Worm (Caenorhabditis elegans) whole organism, L4 larva: ENCODE measurements around the gene fbxc-33.

Experiments used
- F37D6.2 ChIP-seq: sonication (generic microtip); optimal IDR thresholded peaks from 2 replicates; lab custom pipeline; 2016; ENCODE audit warnings: mild to moderate bottlenecking, missing genetic modification characterization, missing compliant biosample characterization
- T20F7.1 ChIP-seq: fragments of 200-800 bp; sonication (Bioruptor generic); optimal IDR thresholded peaks from 2 replicates; lab custom pipeline; 2018; ENCODE audit warnings: mild to moderate bottlenecking, missing genetic modification characterization, missing compliant biosample characterization
- Y105C5A.15 ChIP-seq: fragments of 200-800 bp; sonication (Bioruptor generic); IDR thresholded peaks from 2 replicates; pipeline ENCODE4 v1.3.6; 2022; ENCODE audit warnings: missing genetic modification characterization, missing compliant biosample characterization
- Y5F2A.4 ChIP-seq: fragments of 200-800 bp; sonication (Bioruptor generic); optimal IDR thresholded peaks from 2 replicates; lab custom pipeline; 2018; ENCODE audit warnings: mild to moderate bottlenecking, missing genetic modification characterization, missing compliant biosample characterization
- ZK337.2 ChIP-seq: fragments of 200-800 bp; sonication (Bioruptor generic); IDR thresholded peaks from 2 replicates; pipeline ENCODE4 v1.3.6; 2022; ENCODE audit warnings: missing genetic modification reagents, missing genetic modification characterization, missing compliant biosample characterization
- ZK546.5 ChIP-seq, 2 experiments: sonication (generic microtip); optimal IDR thresholded peaks; 2 replicates each; lab custom pipeline; 2017; ENCODE audit warnings: missing biosample characterization in 2 of 2, missing genetic modification characterization in 2 of 2
- ctbp-1 ChIP-seq: fragments of 200-800 bp; sonication (Bioruptor generic); IDR thresholded peaks from 2 replicates; pipeline ENCODE4 v1.3.6; 2022; ENCODE audit warnings: missing genetic modification reagents, missing genetic modification characterization, missing compliant biosample characterization
- daf-16 ChIP-seq, 3 experiments: sonication (generic microtip); optimal IDR thresholded peaks; 2 replicates each; lab custom pipeline; 2016 to 2017; ENCODE audit warnings: missing genetic modification characterization in 3 of 3, missing genetic modification reagents in 3 of 3, mild to moderate bottlenecking in 2 of 3, missing compliant biosample characterization in 2 of 3, missing biosample characterization in 1 of 3, moderate library complexity in 1 of 3
- dmd-6 ChIP-seq: fragments of 200-800 bp; sonication (Bioruptor generic); IDR thresholded peaks from 2 replicates; pipeline ENCODE4 v1.3.6; 2022; ENCODE audit warnings: missing genetic modification reagents, missing genetic modification characterization, missing compliant biosample characterization
- duxl-1 ChIP-seq: sonication (generic microtip); optimal IDR thresholded peaks from 2 replicates; lab custom pipeline; 2016; ENCODE audit warnings: mild to moderate bottlenecking, missing genetic modification characterization, moderate library complexity, missing compliant biosample characterization; ENCODE audit not compliant: poor library complexity
- dve-1 ChIP-seq: sonication (generic microtip); optimal IDR thresholded peaks from 2 replicates; lab custom pipeline; 2017; ENCODE audit warnings: antibody characterized with exemption, mild to moderate bottlenecking, missing genetic modification characterization, missing compliant biosample characterization; ENCODE audit not compliant: insufficient read depth
- fkh-10 ChIP-seq: fragments of 150-350 bp; optimal IDR thresholded peaks from 2 replicates; lab custom pipeline; 2014; ENCODE audit warnings: missing biosample characterization, missing genetic modification reagents, missing genetic modification characterization
- hlh-11 ChIP-seq: fragments of 200-800 bp; sonication (Bioruptor generic); optimal IDR thresholded peaks from 2 replicates; lab custom pipeline; 2018; ENCODE audit warnings: mild to moderate bottlenecking, missing genetic modification characterization, missing compliant biosample characterization
- jun-1 ChIP-seq: fragments of 150-350 bp; optimal IDR thresholded peaks from 2 replicates; lab custom pipeline; 2014; ENCODE audit warnings: missing biosample characterization, missing genetic modification reagents, missing genetic modification characterization
- lin-13 ChIP-seq: fragments of 150-350 bp; optimal IDR thresholded peaks from 2 replicates; lab custom pipeline; 2014; ENCODE audit warnings: missing biosample characterization, missing genetic modification reagents, missing genetic modification characterization
- lin-15B ChIP-seq: fragments of 150-350 bp; sonication (generic microtip); optimal IDR thresholded peaks from 3 replicates; lab custom pipeline; 2014; ENCODE audit warnings: missing biosample characterization, missing genetic modification characterization
- lin-29 ChIP-seq: fragments of 200-800 bp; sonication (Bioruptor generic); IDR thresholded peaks from 2 replicates; pipeline ENCODE4 v1.3.6; 2022; ENCODE audit warnings: missing genetic modification reagents, missing genetic modification characterization, missing compliant biosample characterization
- lin-38 ChIP-seq: fragments of 200-800 bp; sonication (Bioruptor generic); IDR thresholded peaks from 2 replicates; pipeline ENCODE4 v1.3.6; 2022; ENCODE audit warnings: missing genetic modification reagents, missing genetic modification characterization, missing compliant biosample characterization
- lin-39 ChIP-seq: fragments of 150-350 bp; optimal IDR thresholded peaks from 2 replicates; lab custom pipeline; 2014; ENCODE audit warnings: missing biosample characterization, missing genetic modification reagents, missing genetic modification characterization
- madf-9 ChIP-seq: fragments of 200-800 bp; sonication (Bioruptor generic); conservative IDR thresholded peaks from 2 replicates; pipeline ENCODE4 v1.3.6; 2022; ENCODE audit warnings: missing genetic modification reagents, missing genetic modification characterization, missing compliant biosample characterization
- mdt-29 ChIP-seq: fragments of 200-800 bp; sonication (Bioruptor generic); IDR thresholded peaks from 2 replicates; pipeline ENCODE4 v1.3.6; 2022; ENCODE audit warnings: missing genetic modification reagents, missing genetic modification characterization, missing compliant biosample characterization
- mxl-2 ChIP-seq: fragments of 200-800 bp; sonication (Bioruptor generic); conservative IDR thresholded peaks from 2 replicates; pipeline ENCODE4 v1.3.6; 2022; ENCODE audit warnings: missing genetic modification reagents, missing genetic modification characterization, missing compliant biosample characterization
- nhr-11 ChIP-seq: fragments of 150-350 bp; optimal IDR thresholded peaks from 2 replicates; lab custom pipeline; 2014; ENCODE audit warnings: missing biosample characterization, missing genetic modification characterization
- nhr-28 ChIP-seq: fragments of 150-350 bp; optimal IDR thresholded peaks from 2 replicates; lab custom pipeline; 2014; ENCODE audit warnings: missing biosample characterization, missing genetic modification characterization
- nhr-42 ChIP-seq: fragments of 200-800 bp; sonication (Bioruptor generic); IDR thresholded peaks from 2 replicates; pipeline ENCODE4 v1.3.6; 2022; ENCODE audit warnings: missing genetic modification characterization, missing compliant biosample characterization
- nhr-77 ChIP-seq: fragments of 150-350 bp; optimal IDR thresholded peaks from 2 replicates; lab custom pipeline; 2014; ENCODE audit warnings: missing biosample characterization, missing genetic modification characterization
- pqm-1 ChIP-seq: sonication (generic microtip); optimal IDR thresholded peaks from 2 replicates; lab custom pipeline; 2017; ENCODE audit warnings: missing biosample characterization, missing genetic modification characterization
- saeg-2 ChIP-seq: fragments of 200-800 bp; sonication (Bioruptor generic); IDR thresholded peaks from 2 replicates; pipeline ENCODE4 v1.3.6; 2022; ENCODE audit warnings: missing genetic modification reagents, missing genetic modification characterization, missing compliant biosample characterization
- sdz-12 ChIP-seq: fragments of 200-800 bp; sonication (Bioruptor generic); optimal IDR thresholded peaks from 2 replicates; lab custom pipeline; 2018; ENCODE audit warnings: mild to moderate bottlenecking, missing genetic modification characterization, missing compliant biosample characterization
- set-16 ChIP-seq: fragments of 200-800 bp; sonication (Bioruptor generic); IDR thresholded peaks from 2 replicates; pipeline ENCODE4 v1.3.6; 2022; ENCODE audit warnings: missing genetic modification reagents, missing genetic modification characterization, missing compliant biosample characterization
- spr-3 ChIP-seq: fragments of 200-800 bp; sonication (Bioruptor generic); optimal IDR thresholded peaks from 2 replicates; lab custom pipeline; 2018; ENCODE audit warnings: mild to moderate bottlenecking, missing genetic modification characterization, missing compliant biosample characterization
- unc-39 ChIP-seq: sonication (generic microtip); optimal IDR thresholded peaks from 2 replicates; lab custom pipeline; 2017; ENCODE audit warnings: missing biosample characterization, missing genetic modification characterization
- unc-62 ChIP-seq, 3 experiments: fragments of 150-350 bp in 1 of 3; sonication (generic microtip); optimal IDR thresholded peaks in 2 of 3; peaks in 1 of 3; 1 replicate in 1 of 3; 2 replicates in 2 of 3; lab custom pipeline; 2014 to 2017; ENCODE audit warnings: missing biosample characterization in 3 of 3, missing genetic modification characterization in 3 of 3, missing genetic modification reagents in 3 of 3, missing genotype in 1 of 3
- zip-2 ChIP-seq: fragments of 150-350 bp; optimal IDR thresholded peaks from 2 replicates; lab custom pipeline; 2014; ENCODE audit warnings: missing biosample characterization, missing genetic modification characterization
- ztf-7 ChIP-seq: fragments of 150-350 bp; optimal IDR thresholded peaks from 2 replicates; lab custom pipeline; 2014; ENCODE audit warnings: missing biosample characterization, missing genetic modification characterization

The fbxc-33 gene

ce11 chrII:875739-876138, 37.7 kb upstream of the fbxc-33 start:
- TF ChIP-seq Y5F2A.4 (GFP tag; lab: Kevin White, UChicago): no peak
- TF ChIP-seq sdz-12 (GFP tag; lab: Kevin White, UChicago): no peak
- no peak for TF ChIP-seq fkh-10
- no peak for TF ChIP-seq jun-1 (tag; lab: Kevin White, UChicago)
- no peak for TF ChIP-seq Y105C5A.15 (GFP tag; lab: Robert Waterston, UW)
- no peak for TF ChIP-seq mxl-2 (GFP tag; lab: Robert Waterston, UW)
- peak; percentile 80 for TF ChIP-seq set-16 (GFP tag; lab: Robert Waterston, UW)
- TF ChIP-seq saeg-2 (GFP tag; lab: Robert Waterston, UW): 0 out of 2 replicates have a peak, but pooled peaks have one; percentile 6
- TF ChIP-seq nhr-42 (GFP tag; lab: Robert Waterston, UW): no peak
- TF ChIP-seq ctbp-1 (GFP tag; lab: Robert Waterston, UW): no peak
- TF ChIP-seq ZK337.2 (GFP tag; lab: Robert Waterston, UW): no peak
- TF ChIP-seq spr-3 (GFP tag; lab: Kevin White, UChicago): no peak
- no peak for TF ChIP-seq duxl-1 (tag; lab: Kevin White, UChicago)
- no peak for TF ChIP-seq zip-2 (tag; lab: Kevin White, UChicago)
- TF ChIP-seq, all 104 proteins: peak for 2

- TF ChIP-seq lin-15B (tag; lab: Kevin White, UChicago) (no peak), madf-9 (GFP tag; lab: Robert Waterston, UW) (no peak), hlh-11 (tag; lab: Kevin White, UChicago) (peak; percentile 47), pqm-1 (tag; lab: Kevin White, UChicago) (peak; percentile 87), nhr-77 (tag; lab: Kevin White, UChicago) (peak; percentile 11), ztf-7 (no peak), lin-13 (GFP tag; lab: Kevin White, UChicago) (peak; percentile 20), dve-1 (peak; percentile 9), daf-16 (GFP tag; optimal IDR thresholded peaks at IDR 0.05; lab: Kevin White, UChicago) (no peak), daf-16 (tag; optimal IDR thresholded peaks at IDR 0.05; lab: Kevin White, UChicago) (peak; percentile 42), dmd-6 (GFP tag; lab: Robert Waterston, UW) (peak; percentile 71), ZK546.5 (tag; optimal IDR thresholded peaks at IDR 0.05; lab: Kevin White, UChicago) (no peak), nhr-11 (tag; lab: Kevin White, UChicago) (no peak), nhr-28 (peak; percentile 54), F37D6.2 (tag; lab: Kevin White, UChicago) (no peak), unc-39 (tag; lab: Kevin White, UChicago) (no peak), unc-62 (GFP tag; optimal IDR thresholded peaks at IDR 0.05 in 1 of 2; lab: Kevin White, UChicago) (peak in 1 of 2 experiments; percentile 99), unc-62 (tag; optimal IDR thresholded peaks at IDR 0.05; lab: Kevin White, UChicago) (no peak)
- TF ChIP-seq, all 104 proteins: peak for 9
These were observed 32.7 kb upstream of the fbxc-33 start for ce11 chrII:880666-881226.

ce11 chrII:884204-884603, 29.3 kb upstream of the fbxc-33 start:
- TF ChIP-seq daf-16 (GFP tag; optimal IDR thresholded peaks at IDR 0.05; lab: Kevin White, UChicago): no peak
- peak; percentile 37 for TF ChIP-seq daf-16 (tag; optimal IDR thresholded peaks at IDR 0.05; lab: Kevin White, UChicago)
- TF ChIP-seq nhr-28: peak; percentile 13
- no peak for TF ChIP-seq mdt-29
- no peak for TF ChIP-seq lin-29 (GFP tag; lab: Robert Waterston, UW)
- no peak for TF ChIP-seq unc-39 (tag; lab: Kevin White, UChicago)
- peak; percentile 4 for TF ChIP-seq hlh-11 (tag; lab: Kevin White, UChicago)
- peak; percentile 57 for TF ChIP-seq pqm-1 (tag; lab: Kevin White, UChicago)
- peak in 1 of 2 experiments; percentile 73 for TF ChIP-seq unc-62 (GFP tag; optimal IDR thresholded peaks at IDR 0.05 in 1 of 2; lab: Kevin White, UChicago)
- no peak for TF ChIP-seq unc-62 (tag; optimal IDR thresholded peaks at IDR 0.05; lab: Kevin White, UChicago)
- TF ChIP-seq nhr-77 (tag; lab: Kevin White, UChicago): peak; percentile 18
- TF ChIP-seq dmd-6 (GFP tag; lab: Robert Waterston, UW): peak; percentile 15; the same call in 1 of the 2 replicates

ce11 chrII:888024-888423, 25.4 kb upstream of the fbxc-33 start, which contains the start of gene T07D3.4:
TSS of gene T07D3.4 (plus strand) at chrII:888309.
- TF ChIP-seq lin-38: no peak
- peak; percentile 70 for TF ChIP-seq nhr-28
- no peak for TF ChIP-seq daf-16 (GFP tag; optimal IDR thresholded peaks at IDR 0.05; lab: Kevin White, UChicago)
- peak; percentile 90 for TF ChIP-seq daf-16 (tag; optimal IDR thresholded peaks at IDR 0.05; lab: Kevin White, UChicago)
- TF ChIP-seq nhr-11 (tag; lab: Kevin White, UChicago): no peak
- TF ChIP-seq nhr-77 (tag; lab: Kevin White, UChicago): peak; percentile 37
- TF ChIP-seq T20F7.1 (GFP tag; lab: Kevin White, UChicago): no peak
- TF ChIP-seq dve-1: peak; percentile 29
- TF ChIP-seq pqm-1 (tag; lab: Kevin White, UChicago): peak; percentile 67
- no peak for TF ChIP-seq lin-39 (tag; lab: Kevin White, UChicago)
- peak; percentile 54 for TF ChIP-seq hlh-11 (tag; lab: Kevin White, UChicago)
- peak; percentile 51; the same call in 1 of the 2 replicates for TF ChIP-seq dmd-6 (GFP tag; lab: Robert Waterston, UW)
- TF ChIP-seq, all 104 proteins: peak for 7
